Fruit fly (Drosophila melanogaster) whole organism, prepupa: ENCODE data around the gene CG6567.

ENCODE experiments used
- CG10631 ChIP-seq: fragments of 200-800 bp; sonication (Bioruptor generic); optimal IDR thresholded peaks from 2 replicates; lab custom pipeline; 2016; ENCODE audit warnings: missing biosample characterization, missing genetic modification characterization
- CG10669 ChIP-seq: fragments of 200-800 bp; sonication (Bioruptor generic); optimal IDR thresholded peaks from 3 replicates; lab custom pipeline; 2018; ENCODE audit warnings: missing biosample characterization, mild to moderate bottlenecking, missing genetic modification characterization, moderate library complexity
- CG11294 ChIP-seq: fragments of 200-800 bp; sonication (Bioruptor generic); IDR thresholded peaks from 2 replicates; pipeline ENCODE4 v1.3.6; 2022; ENCODE audit warnings: missing biosample characterization, missing genetic modification characterization
- CG15336 ChIP-seq: fragments of 200-800 bp; sonication (Bioruptor generic); IDR thresholded peaks from 2 replicates; pipeline ENCODE4 v1.3.6; 2022; ENCODE audit warnings: missing biosample characterization, missing genetic modification characterization
- CG1621 ChIP-seq: fragments of 200-800 bp; sonication (Bioruptor generic); optimal IDR thresholded peaks from 3 replicates; lab custom pipeline; 2018; ENCODE audit warnings: missing biosample characterization, mild to moderate bottlenecking, missing genetic modification characterization
- CG3032 ChIP-seq: fragments of 200-800 bp; optimal IDR thresholded peaks from 2 replicates; lab custom pipeline; 2019; ENCODE audit warnings: missing biosample characterization, mild to moderate bottlenecking, missing genetic modification characterization, moderate library complexity
- CG31627 ChIP-seq: fragments of 200-800 bp; sonication (Bioruptor generic); optimal IDR thresholded peaks from 3 replicates; lab custom pipeline; 2016; ENCODE audit warnings: missing biosample characterization, missing genetic modification characterization
- CG32006 ChIP-seq: fragments of 200-800 bp; sonication (Bioruptor generic); optimal IDR thresholded peaks from 3 replicates; lab custom pipeline; 2017; ENCODE audit warnings: missing biosample characterization, mild to moderate bottlenecking, missing genetic modification characterization
- CG3919 ChIP-seq: fragments of 200-800 bp; sonication (Bioruptor generic); optimal IDR thresholded peaks from 3 replicates; lab custom pipeline; 2016; ENCODE audit warnings: missing biosample characterization, missing genetic modification characterization
- CG6163 ChIP-seq: fragments of 200-800 bp; sonication (Bioruptor generic); IDR thresholded peaks from 3 replicates; pipeline ENCODE4 v1.3.6; 2022; ENCODE audit warnings: missing biosample characterization, missing genetic modification characterization
- CG6808 ChIP-seq: fragments of 200-800 bp; sonication (Bioruptor generic); optimal IDR thresholded peaks from 3 replicates; lab custom pipeline; 2017; ENCODE audit warnings: missing biosample characterization, missing genetic modification characterization, mild to moderate bottlenecking, moderate library complexity, missing genetic modification reagents
- CG6854 ChIP-seq: fragments of 200-800 bp; sonication (Bioruptor generic); optimal IDR thresholded peaks from 2 replicates; lab custom pipeline; 2017; ENCODE audit warnings: missing biosample characterization, mild to moderate bottlenecking, missing genetic modification characterization
- CG8119 ChIP-seq: fragments of 200-800 bp; sonication (Bioruptor generic); IDR thresholded peaks from 3 replicates; pipeline ENCODE4 v1.3.6; 2022; ENCODE audit warnings: missing biosample characterization, missing genetic modification characterization
- CG8319 ChIP-seq: fragments of 200-800 bp; sonication (Bioruptor generic); optimal IDR thresholded peaks from 3 replicates; lab custom pipeline; 2016; ENCODE audit warnings: missing biosample characterization, missing genetic modification characterization
- CG8632 ChIP-seq: fragments of 200-800 bp; sonication (Bioruptor generic); optimal IDR thresholded peaks from 3 replicates; lab custom pipeline; 2016; ENCODE audit warnings: missing biosample characterization, missing genetic modification characterization
- CG9139 ChIP-seq: fragments of 200-800 bp; sonication (Bioruptor generic); optimal IDR thresholded peaks from 3 replicates; lab custom pipeline; 2017; ENCODE audit warnings: missing biosample characterization, mild to moderate bottlenecking, missing genetic modification characterization
- Eip75B ChIP-seq: fragments of 200-800 bp; sonication (Bioruptor generic); optimal IDR thresholded peaks from 3 replicates; lab custom pipeline; 2016; ENCODE audit warnings: missing biosample characterization, missing genetic modification characterization
- Eip78C ChIP-seq: fragments of 200-800 bp; sonication (Bioruptor generic); peaks from one replicate; lab custom pipeline; 2016; ENCODE audit warnings: missing biosample characterization, missing genetic modification characterization
- Ets21C ChIP-seq: fragments of 200-800 bp; sonication (Bioruptor generic); optimal IDR thresholded peaks from 3 replicates; lab custom pipeline; 2016; ENCODE audit warnings: missing biosample characterization, missing genetic modification characterization
- Ets96B ChIP-seq: fragments of 200-800 bp; optimal IDR thresholded peaks from 2 replicates; lab custom pipeline; 2019; ENCODE audit warnings: missing biosample characterization, mild to moderate bottlenecking, missing genetic modification characterization, moderate library complexity
- OdsH ChIP-seq: fragments of 200-800 bp; sonication (Bioruptor generic); optimal IDR thresholded peaks from 3 replicates; lab custom pipeline; 2016; ENCODE audit warnings: missing biosample characterization, missing genetic modification characterization
- Smox ChIP-seq: fragments of 200-800 bp; sonication (Bioruptor generic); optimal IDR thresholded peaks from 3 replicates; lab custom pipeline; 2016; ENCODE audit warnings: missing biosample characterization, missing genetic modification characterization
- Sox102F ChIP-seq: fragments of 200-800 bp; sonication (Bioruptor generic); optimal IDR thresholded peaks from 2 replicates; lab custom pipeline; 2016; ENCODE audit warnings: missing biosample characterization, mild to moderate bottlenecking, missing genetic modification characterization
- Sox14 ChIP-seq: fragments of 200-800 bp; sonication (Bioruptor generic); optimal IDR thresholded peaks from 3 replicates; lab custom pipeline; 2016; ENCODE audit warnings: missing biosample characterization, missing genetic modification characterization
- achi ChIP-seq: fragments of 200-800 bp; sonication (Bioruptor generic); optimal IDR thresholded peaks from 3 replicates; lab custom pipeline; 2016; ENCODE audit warnings: missing biosample characterization, missing genetic modification characterization
- dsx ChIP-seq: fragments of 200-800 bp; optimal IDR thresholded peaks from 3 replicates; lab custom pipeline; 2019; ENCODE audit warnings: missing biosample characterization, mild to moderate bottlenecking, missing genetic modification characterization, moderate library complexity; ENCODE audit not compliant: poor library complexity, severe bottlenecking
- eg ChIP-seq: fragments of 200-800 bp; sonication (Bioruptor generic); IDR thresholded peaks from 3 replicates; pipeline ENCODE4 v1.3.6; 2022; ENCODE audit warnings: missing biosample characterization, missing genetic modification characterization
- esn ChIP-seq: fragments of 200-800 bp; sonication (Bioruptor generic); optimal IDR thresholded peaks from 2 replicates; lab custom pipeline; 2016; ENCODE audit warnings: missing biosample characterization, mild to moderate bottlenecking, missing genetic modification characterization, moderate library complexity
- fd59A ChIP-seq: fragments of 200-800 bp; sonication (Bioruptor generic); optimal IDR thresholded peaks from 2 replicates; lab custom pipeline; 2017; ENCODE audit warnings: missing biosample characterization, mild to moderate bottlenecking, missing genetic modification characterization, missing genetic modification reagents
- fd85E ChIP-seq: fragments of 200-800 bp; sonication (Bioruptor generic); optimal IDR thresholded peaks from 3 replicates; lab custom pipeline; 2016; ENCODE audit warnings: missing biosample characterization, missing genetic modification characterization
- lz ChIP-seq: fragments of 200-800 bp; sonication (Bioruptor generic); optimal IDR thresholded peaks from 3 replicates; lab custom pipeline; 2016; ENCODE audit warnings: missing biosample characterization, missing genetic modification characterization
- net ChIP-seq: fragments of 200-800 bp; sonication (Bioruptor generic); optimal IDR thresholded peaks from 3 replicates; lab custom pipeline; 2016; ENCODE audit warnings: missing biosample characterization, missing genetic modification characterization
- pdm3 ChIP-seq: fragments of 200-800 bp; sonication (Bioruptor generic); optimal IDR thresholded peaks from 3 replicates; lab custom pipeline; 2016; ENCODE audit warnings: missing biosample characterization, missing genetic modification characterization
- salr ChIP-seq, 2 experiments: fragments of 200-800 bp; sonication (Bioruptor generic); optimal IDR thresholded peaks; 3 replicates each; lab custom pipeline; 2016 to 2018; ENCODE audit warnings: missing biosample characterization in 2 of 2, missing genetic modification characterization in 2 of 2, mild to moderate bottlenecking in 1 of 2
- spab ChIP-seq: fragments of 200-800 bp; sonication (Bioruptor generic); optimal IDR thresholded peaks from 2 replicates; lab custom pipeline; 2017; ENCODE audit warnings: missing biosample characterization, mild to moderate bottlenecking, missing genetic modification characterization, missing genetic modification reagents
- ss ChIP-seq, 2 experiments: fragments of 200-800 bp; sonication (Bioruptor generic); optimal IDR thresholded peaks; 2 replicates in 1 of 2; 3 replicates in 1 of 2; lab custom pipeline; 2017 to 2018; ENCODE audit warnings: mild to moderate bottlenecking in 2 of 2, missing biosample characterization in 2 of 2, missing genetic modification characterization in 2 of 2, moderate library complexity in 1 of 2
- svp ChIP-seq: fragments of 200-800 bp; sonication (Bioruptor generic); peaks from one replicate; lab custom pipeline; 2016; ENCODE audit warnings: missing biosample characterization, missing genetic modification characterization
- topi ChIP-seq: fragments of 200-800 bp; sonication (Bioruptor generic); optimal IDR thresholded peaks from 3 replicates; lab custom pipeline; 2016; ENCODE audit warnings: missing biosample characterization, missing genetic modification characterization

The CG6567 gene

DNA sequence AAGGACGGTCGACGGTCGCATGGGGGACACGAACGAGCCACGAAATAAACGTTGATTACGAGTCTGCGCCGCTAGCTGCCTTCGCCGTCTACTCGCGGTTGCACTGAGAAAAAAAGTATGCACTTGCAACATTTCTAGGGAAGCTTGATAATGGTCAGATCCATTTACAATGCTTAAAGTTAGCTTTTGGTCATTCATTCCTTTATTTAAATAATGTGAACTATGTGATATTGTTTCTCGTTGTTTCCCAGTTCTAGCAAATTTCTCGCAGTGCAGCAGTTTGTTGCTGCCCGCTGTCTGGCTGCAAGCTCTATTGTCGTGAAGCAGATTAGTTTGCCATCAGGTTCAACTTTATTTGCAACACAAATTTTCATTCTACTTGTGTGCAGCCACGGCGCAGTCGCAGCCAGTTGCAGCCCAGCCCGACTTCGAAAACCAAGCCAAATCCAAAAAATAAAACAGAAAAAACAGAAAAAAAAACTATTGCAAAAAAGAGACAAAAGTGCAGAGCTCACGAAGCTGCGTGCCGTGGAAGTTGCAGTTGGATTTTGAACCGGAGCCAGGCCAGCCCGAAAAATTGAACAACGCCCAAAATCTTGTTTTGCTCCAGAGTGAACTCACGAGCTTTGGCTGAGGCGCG is 21.6 kb downstream of the CG6567 start (continued):
- TF ChIP-seq lz (GFP tag; lab: Kevin White, UChicago) (peak; percentile 20), Ets21C (no peak), Smox (no peak), net (peak; percentile 55), CG10631 (peak; percentile 76), spab (GFP tag; lab: Kevin White, UChicago) (peak; percentile 90), CG8632 (peak; percentile 19), salr (GFP tag; optimal IDR thresholded peaks at IDR 0.05; lab: Kevin White, UChicago) (peak; percentile 37 to 86), eg (GFP tag; lab: Robert Waterston, UW) (peak; percentile 95), fd85E (GFP tag; lab: Kevin White, UChicago) (peak; percentile 4), Sox14 (peak; percentile 62), CG9139 (peak; percentile 83), CG31627 (GFP tag; lab: Kevin White, UChicago) (no peak), fd59A (peak; percentile 73), CG6854 (GFP tag; lab: Kevin White, UChicago) (no peak)

DNA sequence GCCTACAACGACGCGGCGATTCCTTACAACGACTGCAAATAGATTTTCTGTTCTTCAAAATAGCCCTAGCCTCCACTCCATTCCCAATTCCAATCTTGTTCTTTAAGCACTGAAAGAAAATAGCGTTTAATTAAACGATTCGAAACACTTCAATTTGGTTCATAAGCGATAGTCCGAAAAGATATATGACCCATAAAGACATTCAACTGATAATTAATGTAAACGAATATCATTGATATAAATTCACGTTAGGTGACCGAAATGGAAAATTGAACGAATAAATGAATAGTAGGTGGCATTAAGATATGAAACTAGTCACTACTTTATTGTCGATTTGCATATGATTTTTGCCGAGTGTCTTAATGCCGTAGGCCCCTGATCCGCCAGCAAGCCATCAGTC is 24.5 kb downstream of the CG6567 start:
- TF ChIP-seq achi (GFP tag; lab: Kevin White, UChicago) (peak; percentile 31), spab (GFP tag; lab: Kevin White, UChicago) (peak; percentile 57), Smox (no peak), Sox14 (peak; percentile 48), CG8319 (GFP tag; lab: Kevin White, UChicago) (no peak), ss (GFP tag; optimal IDR thresholded peaks at IDR 0.05; lab: Kevin White, UChicago) (peak; percentile 55 to 61), lz (GFP tag; lab: Kevin White, UChicago) (no peak), Eip75B (GFP tag; lab: Kevin White, UChicago) (peak; percentile 56), Ets96B (tag; lab: Kevin White, UChicago) (peak; percentile 74), CG10669 (peak; percentile 69), pdm3 (peak; percentile 34), CG15336 (GFP tag; lab: Robert Waterston, UW) (no peak), salr (GFP tag; optimal IDR thresholded peaks at IDR 0.05; lab: Kevin White, UChicago) (peak; percentile 24 to 43), CG3919 (GFP tag; lab: Kevin White, UChicago) (peak; percentile 30), dsx (GFP tag; lab: Kevin White, UChicago) (peak; percentile 45), topi (GFP tag; lab: Kevin White, UChicago) (no peak), CG3032 (tag; lab: Kevin White, UChicago) (peak; percentile 80), CG10631 (peak; percentile 58), CG32006 (peak; percentile 47), fd59A (peak; percentile 66), CG6163 (GFP tag; lab: Robert Waterston, UW) (0 out of 3 replicates have a peak, but pooled peaks have one; percentile 35), CG6808 (GFP tag; lab: Kevin White, UChicago) (peak; percentile 81), CG9139 (peak; percentile 8), CG11294 (no peak), CG1621 (tag; lab: Kevin White, UChicago) (peak; percentile 51), CG8119 (0 out of 3 replicates have a peak, but pooled peaks have one; percentile 15), CG31627 (GFP tag; lab: Kevin White, UChicago) (no peak), OdsH (GFP tag; lab: Kevin White, UChicago) (peak; percentile 24), Eip78C (GFP tag; lab: Kevin White, UChicago) (peak; percentile 88)

DNA sequence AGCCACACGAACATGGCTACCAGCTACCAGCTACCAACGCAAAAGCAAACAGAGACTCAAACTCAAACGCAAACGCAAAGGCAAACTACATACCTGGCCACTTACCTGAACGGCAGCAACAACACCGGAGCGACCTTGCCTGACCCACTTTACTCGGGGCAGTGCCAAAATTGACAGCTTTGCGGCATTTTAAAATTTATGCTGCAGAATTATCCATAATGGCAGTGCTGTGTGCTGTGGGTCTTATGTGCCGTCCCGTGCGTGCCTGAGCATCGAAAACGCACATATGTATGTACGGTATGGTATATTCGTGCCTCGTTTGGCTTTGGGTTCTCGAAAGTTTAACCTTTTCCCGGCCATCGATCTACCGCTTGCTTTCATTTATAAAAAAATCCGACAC is 25.6 kb downstream of the CG6567 start:
- TF ChIP-seq ss (GFP tag; optimal IDR thresholded peaks at IDR 0.05; lab: Kevin White, UChicago) (peak in 1 of 2 experiments; percentile 70), Sox102F (no peak), esn (GFP tag; lab: Kevin White, UChicago) (no peak), Eip78C (GFP tag; lab: Kevin White, UChicago) (peak; percentile 24), svp (GFP tag; lab: Kevin White, UChicago) (peak; percentile 56), spab (GFP tag; lab: Kevin White, UChicago) (no peak), Ets21C (no peak), net (no peak), CG6854 (GFP tag; lab: Kevin White, UChicago) (peak; percentile 57)
- TF ChIP-seq, all 60 proteins: peak for 4
